Worm (Caenorhabditis elegans) whole organism, young adult: ENCODE results near the gene H20E11.1.

ENCODE experiments used
- T07F8.4 ChIP-seq: sonication (generic microtip); optimal IDR thresholded peaks from 2 replicates; lab custom pipeline; 2016; ENCODE audit warnings: mild to moderate bottlenecking, missing genetic modification characterization, moderate library complexity, missing compliant biosample characterization
- attf-3 ChIP-seq: fragments of 200-800 bp; sonication (Bioruptor generic); conservative IDR thresholded peaks from 2 replicates; pipeline ENCODE4 v1.3.6; 2022; ENCODE audit warnings: missing genetic modification reagents, missing genetic modification characterization, missing compliant biosample characterization
- ceh-27 ChIP-seq: fragments of 200-800 bp; sonication (Bioruptor generic); optimal IDR thresholded peaks from 2 replicates; lab custom pipeline; 2018; ENCODE audit warnings: mild to moderate bottlenecking, missing genetic modification characterization, moderate library complexity, missing compliant biosample characterization
- ceh-79 ChIP-seq: sonication (generic microtip); optimal IDR thresholded peaks from 2 replicates; lab custom pipeline; 2017; ENCODE audit warnings: mild to moderate bottlenecking, missing genetic modification characterization, missing compliant biosample characterization
- egl-18 ChIP-seq: fragments of 200-800 bp; sonication (Bioruptor generic); IDR thresholded peaks from 2 replicates; pipeline ENCODE4 v1.3.6; 2022; ENCODE audit warnings: missing genetic modification reagents, missing genetic modification characterization, missing compliant biosample characterization
- hmg-20 ChIP-seq: fragments of 200-800 bp; sonication (Bioruptor generic); IDR thresholded peaks from 2 replicates; pipeline ENCODE4 v1.3.6; 2022; ENCODE audit warnings: missing genetic modification reagents, missing genetic modification characterization, missing compliant biosample characterization
- pha-4 ChIP-seq: fragments of 150-350 bp; sonication (generic microtip); optimal IDR thresholded peaks from 2 replicates; lab custom pipeline; 2014; ENCODE audit warnings: missing biosample characterization, missing genetic modification reagents, missing genetic modification characterization
- sdz-38 ChIP-seq: sonication (generic microtip); optimal IDR thresholded peaks from 2 replicates; lab custom pipeline; 2016; ENCODE audit warnings: missing genotype, missing genetic modification characterization, missing compliant biosample characterization
- snpc-4 ChIP-seq, 5 experiments: fragments of 150-350 bp in 1 of 5; sonication (generic microtip) in 4 of 5; optimal IDR thresholded peaks; 2 replicates each; lab custom pipeline; 2014 to 2018; ENCODE audit warnings: missing genetic modification characterization in 5 of 5, missing biosample characterization in 3 of 5, antibody characterized with exemption in 2 of 5, mild to moderate bottlenecking in 2 of 5, missing compliant biosample characterization in 2 of 5, missing genotype in 2 of 5, moderate library complexity in 2 of 5, missing genetic modification reagents in 1 of 5
- unc-130 ChIP-seq: sonication (generic microtip); optimal IDR thresholded peaks from 2 replicates; lab custom pipeline; 2016; ENCODE audit warnings: missing genetic modification reagents, missing genetic modification characterization, missing compliant biosample characterization

- TF ChIP-seq pha-4: no peak
- no peak for TF ChIP-seq ceh-27 (GFP tag; lab: Kevin White, UChicago)
- TF ChIP-seq egl-18: no peak
- no peak for TF ChIP-seq attf-3 (GFP tag; lab: Robert Waterston, UW)
- no peak for TF ChIP-seq snpc-4 (GFP tag; optimal IDR thresholded peaks at IDR 0.05; lab: Kevin White, UChicago)
- no peak for TF ChIP-seq snpc-4 (tag; optimal IDR thresholded peaks at IDR 0.05; lab: Kevin White, UChicago)
- no peak for TF ChIP-seq unc-130 (GFP tag; lab: Kevin White, UChicago)
- TF ChIP-seq T07F8.4 (tag; lab: Kevin White, UChicago): no peak
- no peak for TF ChIP-seq sdz-38 (tag; lab: Kevin White, UChicago)
- no peak for TF ChIP-seq hmg-20
- TF ChIP-seq ceh-79 (tag; lab: Kevin White, UChicago): no peak
Measured at ce11 chrIV:6880415-6880814, 50.5 kb downstream of the H20E11.1 start.
